Fruit fly (Drosophila melanogaster) S2 (cell line): ENCODE data around the gene CG33635.

Experiments used
- CG8478 ChIP-seq: fragments of >200 bp; optimal IDR thresholded peaks from 2 replicates; lab custom pipeline; 2018
- CTCF ChIP-seq, 2 experiments: fragments of >200 bp; optimal IDR thresholded peaks; 2 replicates each; lab custom pipeline; 2018

- peak; percentile 21 to 57 for TF ChIP-seq CTCF (optimal IDR thresholded peaks at IDR 0.05; lab: Kevin White, UChicago)
- TF ChIP-seq CG8478 (lab: Kevin White, UChicago): no peak
These were observed 48.8 kb upstream of the CG33635 start, which contains the start of the genes Tbc1d15-17 and CG11617 for dm6 chr2L:207129-207813.
